Worm (Caenorhabditis elegans): ENCODE measurements around the gene R144.11.

- TF ChIP-seq lin-39 (tag; optimal IDR thresholded peaks at IDR 0.05) (no peak), ama-1 (optimal IDR thresholded peaks at IDR 0.05) (no peak), skn-1 (tag; optimal IDR thresholded peaks at IDR 0.05) (no peak), ztf-11 (tag; optimal IDR thresholded peaks at IDR 0.05) (no peak), fkh-10 (GFP tag; optimal IDR thresholded peaks at IDR 0.05) (no peak), elt-3 (tag; optimal IDR thresholded peaks at IDR 0.05) (no peak), nhr-237 (tag; optimal IDR thresholded peaks at IDR 0.05) (no peak)
Measured at ce11 chrIII:5022964-5023363, 14.3 kb upstream of the R144.11 start, which contains the start of gene R144.13.
